Worm (Caenorhabditis elegans) whole organism, mixed stage, embryonic: ENCODE measurements around the gene kup-1.

ENCODE experiments used
- lsy-2 ChIP-seq: fragments of 150-350 bp; optimal IDR thresholded peaks from 2 replicates; lab custom pipeline; 2014; ENCODE audit warnings: missing biosample characterization, missing genetic modification characterization
- nhr-28 ChIP-seq: fragments of 150-350 bp; optimal IDR thresholded peaks from 2 replicates; lab custom pipeline; 2014; ENCODE audit warnings: missing biosample characterization, missing genetic modification characterization

DNA sequence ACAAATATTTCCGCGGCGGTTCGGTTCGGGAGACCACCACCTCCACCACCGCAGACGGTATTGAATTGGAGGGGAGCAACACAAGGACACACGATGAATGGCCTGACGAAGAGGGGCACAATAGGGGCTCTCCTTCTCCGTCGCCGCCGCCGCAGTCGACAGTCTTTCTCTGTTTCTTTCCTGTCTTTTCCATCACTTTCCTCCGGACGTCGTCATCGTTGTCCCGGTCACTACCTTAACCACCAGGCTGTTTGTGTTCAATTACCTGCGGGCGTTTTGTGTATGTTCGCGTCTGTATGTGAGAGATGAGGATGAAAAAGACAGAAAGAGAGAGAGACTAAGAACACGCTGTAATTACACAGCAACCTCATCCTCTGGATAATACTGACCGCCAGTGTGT lies 918 bp downstream of the kup-1 start:
- TF ChIP-seq nhr-28 (tag; lab: Kevin White, UChicago) = no peak
- no peak for TF ChIP-seq lsy-2
